Fruit fly (Drosophila melanogaster) whole organism, wandering third instar larva: Measurements from ENCODE around the gene CG9400.
A peak's percentile ranks its signal among the peaks of the same experiment; 100 is the strongest.
"Not testable (repeated sequence)": the region's sequence is repeated elsewhere in the genome, so short reads cannot be mapped to it uniquely, and the experiment has no call there.

Experiments used
- Abd-B ChIP-seq: fragments of >200 bp; optimal IDR thresholded peaks from 2 replicates; lab custom pipeline; 2017; ENCODE audit warnings: missing biosample characterization, missing genetic modification characterization
- CG32264 ChIP-seq: fragments of 200-800 bp; sonication (Bioruptor generic); optimal IDR thresholded peaks from 2 replicates; lab custom pipeline; 2016; ENCODE audit warnings: missing biosample characterization, missing genetic modification characterization
- CG9705 ChIP-seq: fragments of 200-800 bp; sonication (Bioruptor generic); optimal IDR thresholded peaks from 2 replicates; lab custom pipeline; 2018; ENCODE audit warnings: missing biosample characterization, mild to moderate bottlenecking, missing genetic modification characterization
- CrebA ChIP-seq: fragments of 200-800 bp; sonication (Bioruptor generic); optimal IDR thresholded peaks from 2 replicates; lab custom pipeline; 2016; ENCODE audit warnings: missing biosample characterization, mild to moderate bottlenecking, missing genetic modification characterization, borderline replicate concordance
- Dfd ChIP-seq: fragments of >200 bp; optimal IDR thresholded peaks from 2 replicates; lab custom pipeline; 2017; ENCODE audit warnings: missing biosample characterization, missing genetic modification characterization
- GATAd ChIP-seq: sonication (Bioruptor generic); optimal IDR thresholded peaks from 2 replicates; lab custom pipeline; 2016; ENCODE audit warnings: missing biosample characterization, missing genetic modification characterization
- HLH106 ChIP-seq: fragments of 200-800 bp; optimal IDR thresholded peaks from 3 replicates; lab custom pipeline; 2019; ENCODE audit warnings: missing biosample characterization, mild to moderate bottlenecking, missing genetic modification characterization, moderate library complexity
- Hnf4 ChIP-seq: fragments of 200-800 bp; sonication (Bioruptor generic); optimal IDR thresholded peaks from 2 replicates; lab custom pipeline; 2016; ENCODE audit warnings: missing biosample characterization, mild to moderate bottlenecking, missing genetic modification characterization
- Hr83 ChIP-seq: fragments of 200-300 bp; sonication (Bioruptor generic); optimal IDR thresholded peaks from 2 replicates; lab custom pipeline; 2016; ENCODE audit warnings: missing biosample characterization, mild to moderate bottlenecking, missing genetic modification characterization, moderate library complexity; ENCODE audit not compliant: poor library complexity, severe bottlenecking
- Jra ChIP-seq: sonication (Bioruptor generic); optimal IDR thresholded peaks from 2 replicates; lab custom pipeline; 2016; ENCODE audit warnings: missing biosample characterization, missing genetic modification characterization
- Mio ChIP-seq: sonication (Bioruptor generic); optimal IDR thresholded peaks from 2 replicates; lab custom pipeline; 2016; ENCODE audit warnings: missing biosample characterization, missing genetic modification characterization
- Myc ChIP-seq: fragments of >200 bp; optimal IDR thresholded peaks from 2 replicates; lab custom pipeline; 2017
- N ChIP-seq: fragments of >200 bp; optimal IDR thresholded peaks from 2 replicates; lab custom pipeline; 2018; ENCODE audit warnings: missing biosample characterization, missing external identifiers, missing genetic modification characterization
- Sp1 ChIP-seq: fragments of 200-800 bp; sonication (Bioruptor generic); optimal IDR thresholded peaks from 3 replicates; lab custom pipeline; 2019; ENCODE audit warnings: missing biosample characterization, mild to moderate bottlenecking, missing genetic modification characterization, moderate library complexity
- Vsx2 ChIP-seq: fragments of 200-300, 225-300 bp; sonication (Bioruptor generic); optimal IDR thresholded peaks from 2 replicates; lab custom pipeline; 2018; ENCODE audit warnings: missing biosample characterization, missing genetic modification characterization; ENCODE audit not compliant: partially characterized antibody
- br ChIP-seq: fragments of 200-800 bp; sonication (Bioruptor generic); optimal IDR thresholded peaks from 2 replicates; lab custom pipeline; 2016; ENCODE audit warnings: missing biosample characterization, missing genetic modification characterization
- dl ChIP-seq, 2 experiments: fragments of 175-275, 200-275 bp in 1 of 2; fragments of 200-275 bp in 1 of 2; sonication (Bioruptor generic); optimal IDR thresholded peaks; lab custom pipeline; 2018; ENCODE audit warnings: mild to moderate bottlenecking in 2 of 2, missing biosample characterization in 2 of 2, missing genetic modification characterization in 2 of 2, moderate library complexity in 2 of 2; ENCODE audit not compliant: partially characterized antibody in 2 of 2, insufficient read depth in 1 of 2
- dmrt93B ChIP-seq: fragments of 200-800 bp; sonication (Bioruptor generic); optimal IDR thresholded peaks from 2 replicates; lab custom pipeline; 2018; ENCODE audit warnings: missing biosample characterization, mild to moderate bottlenecking, missing genetic modification characterization
- ey ChIP-seq: fragments of 200-800 bp; sonication (Bioruptor generic); optimal IDR thresholded peaks from 2 replicates; lab custom pipeline; 2016; ENCODE audit warnings: missing biosample characterization, missing genetic modification characterization
- foxo ChIP-seq, 2 experiments: fragments of 200-800 bp; sonication (Bioruptor generic); optimal IDR thresholded peaks; 2 replicates in 1 of 2; 3 replicates in 1 of 2; lab custom pipeline; 2016 to 2017; ENCODE audit warnings: missing biosample characterization in 2 of 2, missing genetic modification characterization in 2 of 2
- h ChIP-seq: fragments of 200-800 bp; sonication (Bioruptor generic); optimal IDR thresholded peaks from 3 replicates; lab custom pipeline; 2016; ENCODE audit warnings: missing biosample characterization, mild to moderate bottlenecking, missing genetic modification characterization
- lola ChIP-seq: fragments of >200 bp; optimal IDR thresholded peaks from 2 replicates; lab custom pipeline; 2017; ENCODE audit warnings: missing biosample characterization, missing genetic modification characterization
- rgr ChIP-seq: fragments of 200-800 bp; sonication (Bioruptor generic); optimal IDR thresholded peaks from 3 replicates; lab custom pipeline; 2016; ENCODE audit warnings: missing biosample characterization, mild to moderate bottlenecking, missing genetic modification characterization
- tai ChIP-seq: sonication (Bioruptor generic); optimal IDR thresholded peaks from 2 replicates; lab custom pipeline; 2016; ENCODE audit warnings: missing biosample characterization, missing genetic modification characterization
- woc ChIP-seq: sonication (Bioruptor generic); optimal IDR thresholded peaks from 2 replicates; lab custom pipeline; 2016; ENCODE audit warnings: missing biosample characterization, mild to moderate bottlenecking, missing genetic modification characterization

The CG9400 gene

dm6 chrX:14315483-14315882 is 26.3 kb upstream of the CG9400 start, which contains the start of gene betaNACtes2:
Gene betaNACtes2, minus strand, starts transcription at chrX:14315583.
- TF ChIP-seq Sp1, Jra, rgr (GFP tag; lab: Kevin White, UChicago): not testable (repeated sequence)

dm6 chrX:14277435-14277834 is 11.8 kb downstream of the CG9400 start, which contains the start of gene Muc12Ea:
Gene Muc12Ea, plus strand, starts transcription at chrX:14277735.
- TF ChIP-seq woc (GFP tag; lab: Kevin White, UChicago), result no peak
- no peak for TF ChIP-seq ey (GFP tag; lab: Kevin White, UChicago)
- TF ChIP-seq tai (GFP tag; lab: Kevin White, UChicago), result no peak
- no peak for TF ChIP-seq Hnf4 (GFP tag; lab: Kevin White, UChicago)
- TF ChIP-seq CG32264 (GFP tag; lab: Kevin White, UChicago), result no peak
- TF ChIP-seq Myc (lab: Kevin White, UChicago), result no peak
- TF ChIP-seq dmrt93B (GFP tag; lab: Kevin White, UChicago), result no peak

dm6 chrX:14266075-14266474 is 23.1 kb downstream of the CG9400 start, which contains the start of the genes CG13404 and na:
Gene CG13404, minus strand, starts transcription at chrX:14266250.
Gene na, plus strand, starts transcription at chrX:14266367.
- TF ChIP-seq br (GFP tag; lab: Kevin White, UChicago) (no peak), Hnf4 (GFP tag; lab: Kevin White, UChicago) (no peak), HLH106 (tag; lab: Kevin White, UChicago) (no peak), CrebA (no peak), lola (GFP tag; lab: Kevin White, UChicago) (no peak), Abd-B (GFP tag; lab: Kevin White, UChicago) (no peak), N (GFP tag; lab: Kevin White, UChicago) (no peak), GATAd (GFP tag; lab: Kevin White, UChicago) (no peak), dl (GFP tag; optimal IDR thresholded peaks at IDR 0.05; lab: Kevin White, UChicago; ENCODE audit: insufficient read depth in 1 of 2, partially characterized antibody in 2 of 2) (no peak), CG32264 (GFP tag; lab: Kevin White, UChicago) (no peak), woc (GFP tag; lab: Kevin White, UChicago) (no peak)

- no peak for TF ChIP-seq Hnf4 (GFP tag; lab: Kevin White, UChicago)
- no peak for TF ChIP-seq Hr83 (GFP tag; lab: Kevin White, UChicago)
- peak; percentile 11 for TF ChIP-seq Dfd (GFP tag; lab: Kevin White, UChicago)
These were observed 24.0 kb downstream of the CG9400 start for dm6 chrX:14265149-14265548.

- TF ChIP-seq CG32264 (GFP tag; lab: Kevin White, UChicago) (no peak), Mio (GFP tag; lab: Kevin White, UChicago) (no peak), Jra (GFP tag; lab: Kevin White, UChicago) (no peak), Dfd (GFP tag; lab: Kevin White, UChicago) (no peak), h (GFP tag; lab: Kevin White, UChicago) (no peak), CG9705 (no peak), Hnf4 (GFP tag; lab: Kevin White, UChicago) (no peak)
These were observed 28.3 kb downstream of the CG9400 start, which contains the start of the genes CG46317 and Tat for dm6 chrX:14260863-14261262. Gene CG46317, plus strand, starts transcription at chrX:14261223. Gene Tat, plus strand, starts transcription at chrX:14261223.

dm6 chrX:14247035-14247786 is 42.0 kb downstream of the CG9400 start, which contains the start of gene mud:
Gene mud, plus strand, starts transcription at chrX:14247732.
- no peak for TF ChIP-seq Vsx2
- TF ChIP-seq Myc (lab: Kevin White, UChicago), result no peak
- TF ChIP-seq foxo (GFP tag; optimal IDR thresholded peaks at IDR 0.05; lab: Kevin White, UChicago), result peak in 1 of 2 experiments; percentile 14
- TF ChIP-seq woc (GFP tag; lab: Kevin White, UChicago), result peak; percentile 14
- TF ChIP-seq HLH106 (tag; lab: Kevin White, UChicago), result peak; percentile 14
